In the genomic region with DNA sequence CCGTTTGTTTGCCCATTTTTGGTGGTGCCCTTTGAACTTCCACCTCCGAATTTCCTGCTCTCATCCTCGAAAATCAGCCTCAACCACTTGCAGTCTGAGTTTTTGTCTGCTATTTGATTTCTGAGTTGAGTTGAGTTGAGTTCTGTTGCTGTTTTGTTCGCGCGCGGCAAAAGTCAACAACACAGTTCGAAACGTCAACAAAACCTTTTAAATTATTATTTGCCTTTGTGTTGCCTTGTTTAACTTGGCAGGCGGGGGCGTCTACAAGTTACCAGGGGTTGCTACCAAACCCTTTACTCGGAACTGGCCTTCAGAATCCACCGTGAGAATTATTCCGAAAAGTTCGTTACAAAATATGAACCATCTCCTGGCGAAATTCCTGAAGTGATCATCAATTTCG, we compare ENCODE assay signal across 2 fruit fly cellular contexts.
A peak's percentile ranks its signal among the peaks of the same experiment; 100 is the strongest.
TF ChIP-seq lines count a peak whose summit lies in the region.

No protein-coding gene starts in this region.

- no peak for TF ChIP-seq CTCF in whole organism, embryonic (GFP tag; optimal IDR thresholded peaks at IDR 0.05; lab: Kevin White, UChicago)

TF ChIP-seq in whole organism, embryonic, 481 proteins besides CTCF, POLR2A, EP300 and RAD21 (continues in another document):
- TF ChIP-seq Med (GFP tag; lab: Kevin White, UChicago) (peak; percentile 71), Fer1 (GFP tag; optimal IDR thresholded peaks at IDR 0.05; lab: Kevin White, UChicago) (peak; percentile 12), CG9727 (GFP tag; optimal IDR thresholded peaks at IDR 0.05; lab: Kevin White, UChicago) (peak; percentile 4), Kr (GFP tag; optimal IDR thresholded peaks at IDR 0.05; lab: Kevin White, UChicago) (peak; percentile 8), HLHmδ (GFP tag; optimal IDR thresholded peaks at IDR 0.05; lab: Kevin White, UChicago) (peak; percentile 6), CG1233 (GFP tag; optimal IDR thresholded peaks at IDR 0.05; lab: Kevin White, UChicago) (peak; percentile 10), Ets65A (GFP tag; lab: Kevin White, UChicago) (no peak), CG18011 (GFP tag; optimal IDR thresholded peaks at IDR 0.05; lab: Kevin White, UChicago) (no peak), CG8359 (GFP tag; optimal IDR thresholded peaks at IDR 0.05; lab: Kevin White, UChicago; ENCODE audit: borderline replicate concordance) (peak; percentile 9), ara (GFP tag; IDR thresholded peaks at IDR 0.05; lab: Robert Waterston, UW) (0 out of 2 replicates have a peak, but pooled peaks have one; percentile 36), ham (GFP tag; IDR thresholded peaks at IDR 0.05; lab: Robert Waterston, UW) (no peak), sens (GFP tag; lab: Kevin White, UChicago) (peak; percentile 34), Spps (tag; optimal IDR thresholded peaks at IDR 0.05; lab: Kevin White, UChicago) (no peak), CG18599 (GFP tag; optimal IDR thresholded peaks at IDR 0.05; lab: Kevin White, UChicago) (peak; percentile 34), tna (GFP tag; IDR thresholded peaks at IDR 0.05; lab: Robert Waterston, UW; ENCODE audit: partially characterized antibody) (no peak), ci (GFP tag; IDR thresholded peaks at IDR 0.05; lab: Robert Waterston, UW) (0 out of 3 replicates have a peak, but pooled peaks have one; percentile 45), aop (GFP tag; IDR thresholded peaks at IDR 0.05; lab: Robert Waterston, UW) (no peak), Side (GFP tag; optimal IDR thresholded peaks at IDR 0.05; lab: Kevin White, UChicago) (no peak), CG6254 (GFP tag; optimal IDR thresholded peaks at IDR 0.05; lab: Kevin White, UChicago) (peak; percentile 25), CG6813 (GFP tag; optimal IDR thresholded peaks at IDR 0.05; lab: Kevin White, UChicago) (peak; percentile 39), CG10321 (GFP tag; IDR thresholded peaks at IDR 0.05; lab: Robert Waterston, UW) (no peak), zfh1 (GFP tag; IDR thresholded peaks at IDR 0.05; lab: Robert Waterston, UW) (0 out of 3 replicates have a peak, but pooled peaks have one; percentile 17), cad (GFP tag; optimal IDR thresholded peaks at IDR 0.05; lab: Kevin White, UChicago) (no peak), CG15696 (tag; optimal IDR thresholded peaks at IDR 0.05; lab: Kevin White, UChicago) (peak; percentile 60), Asciz (GFP tag; optimal IDR thresholded peaks at IDR 0.05; lab: Kevin White, UChicago) (peak; percentile 29), MBD-R2 (GFP tag; IDR thresholded peaks at IDR 0.05; lab: Robert Waterston, UW) (no peak), CG1024 (GFP tag; IDR thresholded peaks at IDR 0.05; lab: Robert Waterston, UW) (peak; percentile 24; the same call in 1 of the 2 replicates), so (GFP tag; IDR thresholded peaks at IDR 0.05; lab: Robert Waterston, UW) (0 out of 3 replicates have a peak, but pooled peaks have one; percentile 14), hkb (optimal IDR thresholded peaks at IDR 0.05; lab: Kevin White, UChicago) (no peak), hkb (GFP tag; IDR thresholded peaks at IDR 0.05; lab: Robert Waterston, UW) (0 out of 2 replicates have a peak, but pooled peaks have one; percentile 39), CG2678 (tag; optimal IDR thresholded peaks at IDR 0.05; lab: Kevin White, UChicago) (peak; percentile 2), Xrp1 (GFP tag; IDR thresholded peaks at IDR 0.05; lab: Robert Waterston, UW) (peak; percentile 38; the same call in 1 of the 2 replicates), kni (GFP tag; optimal IDR thresholded peaks at IDR 0.05; lab: Kevin White, UChicago) (peak; percentile 2), ac (GFP tag; optimal IDR thresholded peaks at IDR 0.05; lab: Kevin White, UChicago) (peak; percentile 26), lab (GFP tag; optimal IDR thresholded peaks at IDR 0.05; lab: Kevin White, UChicago) (peak; percentile 40), seq (GFP tag; IDR thresholded peaks at IDR 0.05; lab: Robert Waterston, UW) (no peak), CG11696 (GFP tag; IDR thresholded peaks at IDR 0.05; lab: Robert Waterston, UW) (0 out of 2 replicates have a peak, but pooled peaks have one; percentile 11), vvl (GFP tag; IDR thresholded peaks at IDR 0.05; lab: Robert Waterston, UW) (peak; percentile 68), CG13296 (GFP tag; optimal IDR thresholded peaks at IDR 0.05; lab: Kevin White, UChicago) (peak; percentile 3), sob (GFP tag; IDR thresholded peaks at IDR 0.05; lab: Robert Waterston, UW) (0 out of 2 replicates have a peak, but pooled peaks have one; percentile 19), D (optimal IDR thresholded peaks at IDR 0.05; lab: Kevin White, UChicago) (no peak), D (GFP tag; optimal IDR thresholded peaks at IDR 0.05; lab: Kevin White, UChicago) (peak; percentile 28)

TF ChIP-seq in whole organism, prepupa, 60 proteins besides CTCF, POLR2A, EP300 and RAD21:
- TF ChIP-seq fd59A (GFP tag; optimal IDR thresholded peaks at IDR 0.05; lab: Kevin White, UChicago) (no peak), fkh (GFP tag; optimal IDR thresholded peaks at IDR 0.05; lab: Kevin White, UChicago) (peak; percentile 83), Hr38 (GFP tag; optimal IDR thresholded peaks at IDR 0.05; lab: Kevin White, UChicago) (no peak), CG11294 (GFP tag; IDR thresholded peaks at IDR 0.05; lab: Robert Waterston, UW) (no peak)
TF ChIP-seq in whole organism, prepupa: peak in this region for 1.
